Fruit fly (Drosophila melanogaster) whole organism, prepupa: ENCODE results near the gene CG18581.

ENCODE experiments used
- Blimp-1 ChIP-seq: fragments of 200-800 bp; sonication (Bioruptor generic); optimal IDR thresholded peaks from 3 replicates; lab custom pipeline; 2017; ENCODE audit warnings: missing biosample characterization, missing genetic modification characterization, mild to moderate bottlenecking, moderate library complexity, missing genetic modification reagents
- CG10631 ChIP-seq: fragments of 200-800 bp; sonication (Bioruptor generic); optimal IDR thresholded peaks from 2 replicates; lab custom pipeline; 2016; ENCODE audit warnings: missing biosample characterization, missing genetic modification characterization
- CG10669 ChIP-seq: fragments of 200-800 bp; sonication (Bioruptor generic); optimal IDR thresholded peaks from 3 replicates; lab custom pipeline; 2018; ENCODE audit warnings: missing biosample characterization, mild to moderate bottlenecking, missing genetic modification characterization, moderate library complexity
- CG11294 ChIP-seq: fragments of 200-800 bp; sonication (Bioruptor generic); IDR thresholded peaks from 2 replicates; pipeline ENCODE4 v1.3.6; 2022; ENCODE audit warnings: missing biosample characterization, missing genetic modification characterization
- CG11902 ChIP-seq: fragments of 200-800 bp; sonication (Bioruptor generic); optimal IDR thresholded peaks from 3 replicates; lab custom pipeline; 2016; ENCODE audit warnings: missing biosample characterization, missing genetic modification characterization
- CG15336 ChIP-seq: fragments of 200-800 bp; sonication (Bioruptor generic); IDR thresholded peaks from 2 replicates; pipeline ENCODE4 v1.3.6; 2022; ENCODE audit warnings: missing biosample characterization, missing genetic modification characterization
- CG1621 ChIP-seq: fragments of 200-800 bp; sonication (Bioruptor generic); optimal IDR thresholded peaks from 3 replicates; lab custom pipeline; 2018; ENCODE audit warnings: missing biosample characterization, mild to moderate bottlenecking, missing genetic modification characterization
- CG16779 ChIP-seq: fragments of 200-800 bp; sonication (Bioruptor generic); optimal IDR thresholded peaks from 3 replicates; lab custom pipeline; 2017; ENCODE audit warnings: missing biosample characterization, mild to moderate bottlenecking, missing genetic modification characterization
- CG3032 ChIP-seq: fragments of 200-800 bp; optimal IDR thresholded peaks from 2 replicates; lab custom pipeline; 2019; ENCODE audit warnings: missing biosample characterization, mild to moderate bottlenecking, missing genetic modification characterization, moderate library complexity
- CG32006 ChIP-seq: fragments of 200-800 bp; sonication (Bioruptor generic); optimal IDR thresholded peaks from 3 replicates; lab custom pipeline; 2017; ENCODE audit warnings: missing biosample characterization, mild to moderate bottlenecking, missing genetic modification characterization
- CG3919 ChIP-seq: fragments of 200-800 bp; sonication (Bioruptor generic); optimal IDR thresholded peaks from 3 replicates; lab custom pipeline; 2016; ENCODE audit warnings: missing biosample characterization, missing genetic modification characterization
- CG4318 ChIP-seq: fragments of 200-800 bp; sonication (Bioruptor generic); optimal IDR thresholded peaks from 3 replicates; lab custom pipeline; 2017; ENCODE audit warnings: missing biosample characterization, mild to moderate bottlenecking, missing genetic modification characterization
- CG6163 ChIP-seq: fragments of 200-800 bp; sonication (Bioruptor generic); IDR thresholded peaks from 3 replicates; pipeline ENCODE4 v1.3.6; 2022; ENCODE audit warnings: missing biosample characterization, missing genetic modification characterization
- CG6808 ChIP-seq: fragments of 200-800 bp; sonication (Bioruptor generic); optimal IDR thresholded peaks from 3 replicates; lab custom pipeline; 2017; ENCODE audit warnings: missing biosample characterization, missing genetic modification characterization, mild to moderate bottlenecking, moderate library complexity, missing genetic modification reagents
- CG6854 ChIP-seq: fragments of 200-800 bp; sonication (Bioruptor generic); optimal IDR thresholded peaks from 2 replicates; lab custom pipeline; 2017; ENCODE audit warnings: missing biosample characterization, mild to moderate bottlenecking, missing genetic modification characterization
- CG7368 ChIP-seq: fragments of 200-800 bp; sonication (Bioruptor generic); optimal IDR thresholded peaks from 3 replicates; lab custom pipeline; 2016; ENCODE audit warnings: missing biosample characterization, missing genetic modification characterization
- CG8119 ChIP-seq: fragments of 200-800 bp; sonication (Bioruptor generic); IDR thresholded peaks from 3 replicates; pipeline ENCODE4 v1.3.6; 2022; ENCODE audit warnings: missing biosample characterization, missing genetic modification characterization
- CG9139 ChIP-seq: fragments of 200-800 bp; sonication (Bioruptor generic); optimal IDR thresholded peaks from 3 replicates; lab custom pipeline; 2017; ENCODE audit warnings: missing biosample characterization, mild to moderate bottlenecking, missing genetic modification characterization
- Eip75B ChIP-seq: fragments of 200-800 bp; sonication (Bioruptor generic); optimal IDR thresholded peaks from 3 replicates; lab custom pipeline; 2016; ENCODE audit warnings: missing biosample characterization, missing genetic modification characterization
- Eip78C ChIP-seq: fragments of 200-800 bp; sonication (Bioruptor generic); peaks from one replicate; lab custom pipeline; 2016; ENCODE audit warnings: missing biosample characterization, missing genetic modification characterization
- Eip93F ChIP-seq: fragments of 200-800 bp; sonication (Bioruptor generic); optimal IDR thresholded peaks from 2 replicates; lab custom pipeline; 2016; ENCODE audit warnings: missing biosample characterization, mild to moderate bottlenecking, missing genetic modification characterization
- Gug ChIP-seq: fragments of 200-800 bp; sonication (Bioruptor generic); IDR thresholded peaks from 2 replicates; pipeline ENCODE4 v1.3.6; 2022; ENCODE audit warnings: missing biosample characterization, missing genetic modification characterization
- Hr39 ChIP-seq: fragments of 200-800 bp; sonication (Bioruptor generic); optimal IDR thresholded peaks from 2 replicates; lab custom pipeline; 2016; ENCODE audit warnings: missing biosample characterization, missing genetic modification characterization
- Hr4 ChIP-seq: fragments of 200-800 bp; sonication (Bioruptor generic); optimal IDR thresholded peaks from 3 replicates; lab custom pipeline; 2016; ENCODE audit warnings: missing biosample characterization, missing genetic modification characterization
- Lpt ChIP-seq: fragments of 200-800 bp; sonication (Bioruptor generic); optimal IDR thresholded peaks from 3 replicates; lab custom pipeline; 2016; ENCODE audit warnings: missing biosample characterization, missing genetic modification characterization
- OdsH ChIP-seq: fragments of 200-800 bp; sonication (Bioruptor generic); optimal IDR thresholded peaks from 3 replicates; lab custom pipeline; 2016; ENCODE audit warnings: missing biosample characterization, missing genetic modification characterization
- achi ChIP-seq: fragments of 200-800 bp; sonication (Bioruptor generic); optimal IDR thresholded peaks from 3 replicates; lab custom pipeline; 2016; ENCODE audit warnings: missing biosample characterization, missing genetic modification characterization
- acj6 ChIP-seq: fragments of 200-800 bp; sonication (Bioruptor generic); optimal IDR thresholded peaks from 3 replicates; lab custom pipeline; 2016; ENCODE audit warnings: missing biosample characterization, missing genetic modification characterization
- dac ChIP-seq: fragments of 200-800 bp; sonication (Bioruptor generic); optimal IDR thresholded peaks from 2 replicates; lab custom pipeline; 2017; ENCODE audit warnings: missing biosample characterization, mild to moderate bottlenecking, missing genetic modification characterization
- eg ChIP-seq: fragments of 200-800 bp; sonication (Bioruptor generic); IDR thresholded peaks from 3 replicates; pipeline ENCODE4 v1.3.6; 2022; ENCODE audit warnings: missing biosample characterization, missing genetic modification characterization
- esn ChIP-seq: fragments of 200-800 bp; sonication (Bioruptor generic); optimal IDR thresholded peaks from 2 replicates; lab custom pipeline; 2016; ENCODE audit warnings: missing biosample characterization, mild to moderate bottlenecking, missing genetic modification characterization, moderate library complexity
- fd59A ChIP-seq: fragments of 200-800 bp; sonication (Bioruptor generic); optimal IDR thresholded peaks from 2 replicates; lab custom pipeline; 2017; ENCODE audit warnings: missing biosample characterization, mild to moderate bottlenecking, missing genetic modification characterization, missing genetic modification reagents
- fd85E ChIP-seq: fragments of 200-800 bp; sonication (Bioruptor generic); optimal IDR thresholded peaks from 3 replicates; lab custom pipeline; 2016; ENCODE audit warnings: missing biosample characterization, missing genetic modification characterization
- fkh ChIP-seq: fragments of 200-800 bp; sonication (Bioruptor generic); optimal IDR thresholded peaks from 3 replicates; lab custom pipeline; 2017; ENCODE audit warnings: missing biosample characterization, mild to moderate bottlenecking, missing genetic modification characterization, moderate library complexity
- lz ChIP-seq: fragments of 200-800 bp; sonication (Bioruptor generic); optimal IDR thresholded peaks from 3 replicates; lab custom pipeline; 2016; ENCODE audit warnings: missing biosample characterization, missing genetic modification characterization
- net ChIP-seq: fragments of 200-800 bp; sonication (Bioruptor generic); optimal IDR thresholded peaks from 3 replicates; lab custom pipeline; 2016; ENCODE audit warnings: missing biosample characterization, missing genetic modification characterization
- pdm3 ChIP-seq: fragments of 200-800 bp; sonication (Bioruptor generic); optimal IDR thresholded peaks from 3 replicates; lab custom pipeline; 2016; ENCODE audit warnings: missing biosample characterization, missing genetic modification characterization
- spab ChIP-seq: fragments of 200-800 bp; sonication (Bioruptor generic); optimal IDR thresholded peaks from 2 replicates; lab custom pipeline; 2017; ENCODE audit warnings: missing biosample characterization, mild to moderate bottlenecking, missing genetic modification characterization, missing genetic modification reagents
- svp ChIP-seq: fragments of 200-800 bp; sonication (Bioruptor generic); peaks from one replicate; lab custom pipeline; 2016; ENCODE audit warnings: missing biosample characterization, missing genetic modification characterization

The CG18581 gene

DNA sequence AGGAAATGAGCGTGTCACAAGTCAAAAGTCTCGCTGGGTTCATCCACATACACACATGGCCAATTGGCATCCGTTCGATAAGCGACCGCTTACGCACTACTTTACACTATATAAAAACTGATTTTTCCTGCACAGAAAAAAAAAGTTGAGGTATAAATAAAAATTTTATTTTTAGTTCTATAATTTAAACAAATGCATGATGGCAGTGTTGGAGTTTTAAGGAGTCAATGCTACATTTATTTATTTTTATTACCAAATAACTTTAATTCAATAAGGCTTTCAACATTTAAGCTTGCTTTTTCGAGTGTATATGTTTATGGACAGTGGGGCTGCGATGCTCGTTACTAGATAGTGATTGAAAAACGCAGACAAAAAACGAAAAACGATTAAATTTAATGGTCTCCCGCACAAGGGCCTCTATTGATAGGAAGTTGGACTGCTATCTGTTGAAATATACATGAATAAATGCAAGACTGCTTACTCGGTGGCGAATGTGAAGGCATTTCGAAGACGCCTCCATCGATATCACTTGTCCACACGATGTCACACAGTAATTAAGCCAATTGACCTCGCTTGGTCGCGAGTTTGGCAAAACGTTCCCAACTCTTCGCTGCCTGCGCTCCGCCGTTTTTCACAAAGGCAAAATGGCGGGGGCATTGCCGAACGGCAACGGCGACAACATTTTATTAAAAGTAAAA, 38.2 kb downstream of the CG18581 start (continued):
- TF ChIP-seq Gug (GFP tag; lab: Robert Waterston, UW) (peak; percentile 81), Hr4 (peak; percentile 86), dac (GFP tag; lab: Kevin White, UChicago) (no peak), CG3032 (peak; percentile 82), acj6 (GFP tag; lab: Kevin White, UChicago) (peak; percentile 78), CG4318 (GFP tag; lab: Kevin White, UChicago) (peak; percentile 38), eg (peak; percentile 85), CG6854 (GFP tag; lab: Kevin White, UChicago) (no peak), CG3919 (GFP tag; lab: Kevin White, UChicago) (peak; percentile 66), CG10669 (peak; percentile 73), CG6808 (GFP tag; lab: Kevin White, UChicago) (peak; percentile 76), Eip93F (GFP tag; lab: Kevin White, UChicago) (no peak), CG6163 (GFP tag; lab: Robert Waterston, UW) (peak; percentile 87), lz (GFP tag; lab: Kevin White, UChicago) (peak; percentile 55), fkh (GFP tag; lab: Kevin White, UChicago) (no peak), Lpt (GFP tag; lab: Kevin White, UChicago) (peak; percentile 63), CG7368 (GFP tag; lab: Kevin White, UChicago) (peak; percentile 51), spab (GFP tag; lab: Kevin White, UChicago) (peak; percentile 75)

DNA sequence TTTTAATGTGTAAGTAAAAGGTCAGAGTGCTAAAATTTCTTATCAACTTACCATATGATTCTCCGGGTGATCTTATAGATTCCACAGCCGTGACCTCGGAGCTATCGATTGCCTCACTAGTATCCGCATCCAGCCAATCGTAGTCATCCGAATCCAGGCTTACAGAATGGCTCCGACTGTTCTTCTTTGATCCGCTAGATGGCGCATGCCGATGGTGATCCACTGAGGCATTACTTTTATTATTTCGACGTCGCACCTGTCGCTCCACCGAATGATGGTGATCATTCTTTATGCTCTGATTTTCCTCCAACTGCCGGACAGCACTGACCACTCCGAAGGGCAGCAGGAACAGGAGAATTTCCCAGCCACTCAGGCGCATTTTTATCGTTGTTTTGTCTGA, 38.9 kb downstream of the CG18581 start:
- no peak for TF ChIP-seq CG10631
- no peak for TF ChIP-seq fd59A
- TF ChIP-seq fd85E, result no peak
- TF ChIP-seq Hr39 (GFP tag; lab: Kevin White, UChicago), result no peak
- TF ChIP-seq spab (GFP tag; lab: Kevin White, UChicago), result no peak

DNA sequence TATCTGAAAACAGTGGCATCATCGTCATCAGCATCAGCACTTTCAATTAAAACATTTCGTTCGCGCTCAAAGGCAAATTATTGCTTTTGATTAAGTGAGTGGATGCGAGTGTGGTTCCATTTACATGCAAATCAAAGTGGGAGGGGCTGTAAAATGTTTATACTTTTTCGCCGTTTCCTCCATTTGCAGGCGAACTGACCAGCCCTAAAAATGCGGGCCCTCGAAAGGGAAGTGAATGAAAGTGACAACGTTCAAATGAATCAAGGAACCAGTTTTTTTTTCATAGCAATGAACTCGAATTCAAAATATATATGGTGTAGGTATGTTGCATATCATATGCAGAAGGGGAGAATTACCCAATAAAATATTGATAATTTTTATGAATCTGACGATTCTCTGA, 39.4 kb downstream of the CG18581 start:
- TF ChIP-seq OdsH (GFP tag; lab: Kevin White, UChicago) (no peak), CG10669 (no peak), pdm3 (no peak), fd85E (no peak), net (GFP tag; lab: Kevin White, UChicago) (no peak), CG11902 (GFP tag; lab: Kevin White, UChicago) (no peak), Blimp-1 (peak; percentile 92), Eip78C (GFP tag; lab: Kevin White, UChicago) (peak; percentile 27), svp (no peak), Eip75B (GFP tag; lab: Kevin White, UChicago) (no peak), CG11294 (no peak), CG1621 (no peak), Hr39 (GFP tag; lab: Kevin White, UChicago) (no peak)
- TF ChIP-seq, all 60 proteins: peak for 2

DNA sequence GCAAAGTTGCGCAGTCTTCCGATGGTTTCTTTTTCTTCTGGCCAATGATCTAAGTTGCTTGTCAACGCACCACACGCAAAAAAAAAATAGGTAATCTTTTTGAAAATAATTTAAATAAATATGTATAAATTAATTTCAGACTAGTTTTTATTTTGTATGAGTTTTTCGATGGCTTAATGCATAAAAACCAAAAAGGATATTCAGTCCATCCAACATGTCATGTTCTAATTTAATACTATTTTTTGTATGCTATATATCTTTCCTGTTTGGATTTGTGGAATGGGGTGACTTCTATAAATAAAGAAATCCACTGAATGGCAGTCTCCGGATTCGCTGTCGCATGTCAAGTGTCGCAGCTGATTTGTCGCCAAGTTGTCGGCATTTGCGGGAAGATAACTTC, 40.3 kb downstream of the CG18581 start:
- TF ChIP-seq esn, result no peak
- TF ChIP-seq CG8119 (GFP tag; lab: Robert Waterston, UW), result peak; percentile 30; the same call in 1 of the 3 replicates
- TF ChIP-seq CG15336 (GFP tag; lab: Robert Waterston, UW), result peak; percentile 68
- peak; percentile 62 for TF ChIP-seq Eip78C (GFP tag; lab: Kevin White, UChicago)
- TF ChIP-seq OdsH (GFP tag; lab: Kevin White, UChicago), result peak; percentile 7
- TF ChIP-seq CG10631, result peak; percentile 30
- no peak for TF ChIP-seq CG16779 (tag; lab: Kevin White, UChicago)
- peak; percentile 4 for TF ChIP-seq dac (GFP tag; lab: Kevin White, UChicago)
- TF ChIP-seq CG32006, result peak; percentile 37
- TF ChIP-seq Blimp-1, result no peak
- peak; percentile 64; the same call in 2 of the 3 replicates for TF ChIP-seq eg
- TF ChIP-seq Eip75B (GFP tag; lab: Kevin White, UChicago), result no peak
- peak; percentile 3 for TF ChIP-seq achi (GFP tag; lab: Kevin White, UChicago)
- peak; percentile 22 for TF ChIP-seq Hr4
- TF ChIP-seq CG9139 (GFP tag; lab: Kevin White, UChicago), result no peak
- peak; percentile 49; the same call in 1 of the 3 replicates for TF ChIP-seq CG6163 (GFP tag; lab: Robert Waterston, UW)
- peak; percentile 43; the same call in 1 of the 2 replicates for TF ChIP-seq Gug (GFP tag; lab: Robert Waterston, UW)
